In the genomic region with DNA sequence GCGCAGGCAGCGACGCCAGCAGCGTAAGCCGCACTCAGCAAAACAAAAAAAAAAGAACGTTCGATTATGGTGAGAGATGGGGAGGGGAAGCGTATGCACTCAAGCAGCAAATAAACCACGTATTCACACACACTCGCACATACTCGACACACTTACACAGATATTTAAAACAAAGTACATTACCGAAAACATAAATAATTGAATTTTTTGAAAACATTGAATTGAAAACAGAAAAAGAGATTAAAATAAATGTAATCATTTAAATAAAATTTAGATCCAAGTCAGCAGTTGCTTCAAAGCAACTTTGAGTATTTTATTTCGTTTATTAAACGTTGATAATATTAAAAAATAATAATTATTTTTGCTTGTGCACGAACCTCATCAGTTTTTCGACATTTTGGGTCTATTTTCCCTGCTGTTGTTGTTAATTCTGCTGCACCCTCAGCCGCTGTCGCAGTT, we compare ENCODE assay signal across 5 fruit fly cellular contexts.
TF ChIP-seq lines count a peak whose summit lies in the region.

No protein-coding gene starts in this region.

- TF ChIP-seq CTCF in whole organism, embryonic (GFP tag; optimal IDR thresholded peaks at IDR 0.05; lab: Kevin White, UChicago): no peak

TF ChIP-seq in whole organism, adult, 20 proteins besides CTCF, POLR2A, EP300 and RAD21 (continues in another document):
- TF ChIP-seq pad (GFP tag; optimal IDR thresholded peaks at IDR 0.05; lab: Kevin White, UChicago): peak; percentile 55
- peak; percentile 66 for TF ChIP-seq CG7045 (GFP tag; optimal IDR thresholded peaks at IDR 0.05; lab: Kevin White, UChicago)
- TF ChIP-seq Clk (GFP tag; optimal IDR thresholded peaks at IDR 0.05; lab: Kevin White, UChicago): peak; percentile 34
- TF ChIP-seq bab1 (GFP tag; optimal IDR thresholded peaks at IDR 0.05; lab: Kevin White, UChicago): peak; percentile 88
- peak; percentile 66 for TF ChIP-seq CG12768 (GFP tag; optimal IDR thresholded peaks at IDR 0.05; lab: Kevin White, UChicago)
- TF ChIP-seq CG7101 (tag; optimal IDR thresholded peaks at IDR 0.05; lab: Kevin White, UChicago): peak; percentile 85
- no peak for TF ChIP-seq kay (GFP tag; lab: Kevin White, UChicago; ENCODE audit: borderline replicate concordance)
- peak; percentile 79 for TF ChIP-seq tj (GFP tag; optimal IDR thresholded peaks at IDR 0.05; lab: Kevin White, UChicago)
- peak; percentile 31 for TF ChIP-seq Crg-1 (GFP tag; optimal IDR thresholded peaks at IDR 0.05; lab: Kevin White, UChicago)
- TF ChIP-seq CG11617 (GFP tag; optimal IDR thresholded peaks at IDR 0.05; lab: Kevin White, UChicago): peak; percentile 86
- peak; percentile 78 for TF ChIP-seq CG33017 (tag; optimal IDR thresholded peaks at IDR 0.05; lab: Kevin White, UChicago)
- TF ChIP-seq Mnt (GFP tag; optimal IDR thresholded peaks at IDR 0.05; lab: Kevin White, UChicago): no peak
- peak; percentile 80 for TF ChIP-seq CG14711 (tag; optimal IDR thresholded peaks at IDR 0.05; lab: Kevin White, UChicago)
- TF ChIP-seq cnc (optimal IDR thresholded peaks at IDR 0.05; lab: Kevin White, UChicago): no peak
- peak; percentile 36 for TF ChIP-seq cic (GFP tag; optimal IDR thresholded peaks at IDR 0.05; lab: Kevin White, UChicago)
- TF ChIP-seq ovo (GFP tag; optimal IDR thresholded peaks at IDR 0.05; lab: Kevin White, UChicago): peak; percentile 44
- TF ChIP-seq CG5204 (GFP tag; optimal IDR thresholded peaks at IDR 0.05; lab: Kevin White, UChicago): peak; percentile 60

TF ChIP-seq in whole organism, embryonic, 481 proteins besides CTCF, POLR2A, EP300 and RAD21 (continues in another document):
- peak; percentile 46 for TF ChIP-seq CG4424 (GFP tag; optimal IDR thresholded peaks at IDR 0.05; lab: Kevin White, UChicago)
- no peak for TF ChIP-seq slp2 (GFP tag; optimal IDR thresholded peaks at IDR 0.05; lab: Kevin White, UChicago)
- TF ChIP-seq H2.0 (GFP tag; IDR thresholded peaks at IDR 0.05; lab: Robert Waterston, UW): no peak
- TF ChIP-seq br (optimal IDR thresholded peaks at IDR 0.05; lab: Kevin White, UChicago): no peak
- TF ChIP-seq cato (GFP tag; optimal IDR thresholded peaks at IDR 0.05; lab: Kevin White, UChicago; ENCODE audit: borderline replicate concordance): peak; percentile 17
- no peak for TF ChIP-seq C15 (GFP tag; IDR thresholded peaks at IDR 0.05; lab: Robert Waterston, UW)
- no peak for TF ChIP-seq CG16813 (GFP tag; IDR thresholded peaks at IDR 0.05; lab: Robert Waterston, UW; ENCODE audit: partially characterized antibody)
- TF ChIP-seq nerfin-2 (GFP tag; IDR thresholded peaks at IDR 0.05; lab: Robert Waterston, UW; ENCODE audit: partially characterized antibody): no peak
- peak; percentile 71 for TF ChIP-seq gcm (GFP tag; optimal IDR thresholded peaks at IDR 0.05; lab: Kevin White, UChicago)
- TF ChIP-seq CG10543 (GFP tag; optimal IDR thresholded peaks at IDR 0.05; lab: Kevin White, UChicago): no peak
- no peak for TF ChIP-seq maf-S (GFP tag; optimal IDR thresholded peaks at IDR 0.05; lab: Kevin White, UChicago)
- TF ChIP-seq CG17361 (GFP tag; IDR thresholded peaks at IDR 0.05; lab: Robert Waterston, UW): no peak; the same call in 2 of the 3 replicates
- TF ChIP-seq Vsx1 (GFP tag; optimal IDR thresholded peaks at IDR 0.05; lab: Kevin White, UChicago): peak; percentile 9
- TF ChIP-seq vfl (GFP tag; optimal IDR thresholded peaks at IDR 0.05; lab: Kevin White, UChicago): no peak
- TF ChIP-seq Hmr (GFP tag; optimal IDR thresholded peaks at IDR 0.05; lab: Kevin White, UChicago): peak; percentile 76
- TF ChIP-seq bab2 (GFP tag; optimal IDR thresholded peaks at IDR 0.05; lab: Kevin White, UChicago): no peak
- no peak for TF ChIP-seq insv (GFP tag; optimal IDR thresholded peaks at IDR 0.05; lab: Kevin White, UChicago)

TF ChIP-seq in whole organism, prepupa, 60 proteins besides CTCF, POLR2A, EP300 and RAD21 (continues in another document):
- TF ChIP-seq CG8632 (GFP tag; optimal IDR thresholded peaks at IDR 0.05; lab: Kevin White, UChicago) (peak; percentile 51), lz (GFP tag; optimal IDR thresholded peaks at IDR 0.05; lab: Kevin White, UChicago) (peak; percentile 13), acj6 (GFP tag; optimal IDR thresholded peaks at IDR 0.05; lab: Kevin White, UChicago) (peak; percentile 65), OdsH (GFP tag; optimal IDR thresholded peaks at IDR 0.05; lab: Kevin White, UChicago) (peak; percentile 73), CG3919 (GFP tag; optimal IDR thresholded peaks at IDR 0.05; lab: Kevin White, UChicago) (peak; percentile 43), CG6792 (GFP tag; optimal IDR thresholded peaks at IDR 0.05; lab: Kevin White, UChicago) (peak; percentile 49), achi (GFP tag; optimal IDR thresholded peaks at IDR 0.05; lab: Kevin White, UChicago) (peak; percentile 47), fd85E (GFP tag; optimal IDR thresholded peaks at IDR 0.05; lab: Kevin White, UChicago) (no peak), dac (GFP tag; optimal IDR thresholded peaks at IDR 0.05; lab: Kevin White, UChicago) (no peak), eg (GFP tag; IDR thresholded peaks at IDR 0.05; lab: Robert Waterston, UW) (peak; percentile 79), CG7368 (GFP tag; optimal IDR thresholded peaks at IDR 0.05; lab: Kevin White, UChicago) (peak; percentile 16), dsx (GFP tag; optimal IDR thresholded peaks at IDR 0.05; lab: Kevin White, UChicago; ENCODE audit: poor library complexity, severe bottlenecking) (peak; percentile 43), CG32006 (GFP tag; optimal IDR thresholded peaks at IDR 0.05; lab: Kevin White, UChicago) (peak; percentile 66), CG1621 (tag; optimal IDR thresholded peaks at IDR 0.05; lab: Kevin White, UChicago) (no peak), Ets96B (tag; optimal IDR thresholded peaks at IDR 0.05; lab: Kevin White, UChicago) (peak; percentile 59), CG9139 (GFP tag; optimal IDR thresholded peaks at IDR 0.05; lab: Kevin White, UChicago) (peak; percentile 2), CG6163 (GFP tag; IDR thresholded peaks at IDR 0.05; lab: Robert Waterston, UW) (peak; percentile 81; the same call in 2 of the 3 replicates), CG8119 (GFP tag; IDR thresholded peaks at IDR 0.05; lab: Robert Waterston, UW) (no peak)

TF ChIP-seq in whole organism, pupa, 21 proteins besides CTCF, POLR2A, EP300 and RAD21 (continues in another document):
- TF ChIP-seq D1 (tag; optimal IDR thresholded peaks at IDR 0.05; lab: Kevin White, UChicago) (no peak), CG12605 (GFP tag; IDR thresholded peaks at IDR 0.05; lab: Robert Waterston, UW) (peak; percentile 80), EcR (GFP tag; optimal IDR thresholded peaks at IDR 0.05; lab: Kevin White, UChicago) (no peak), CG10348 (GFP tag; IDR thresholded peaks at IDR 0.05; lab: Robert Waterston, UW) (no peak), CG15710 (tag; optimal IDR thresholded peaks at IDR 0.05; lab: Kevin White, UChicago) (peak; percentile 75), Snoo (tag; optimal IDR thresholded peaks at IDR 0.05; lab: Kevin White, UChicago) (peak; percentile 51), CG8159 (tag; optimal IDR thresholded peaks at IDR 0.05; lab: Kevin White, UChicago) (peak; percentile 67), CG8301 (tag; optimal IDR thresholded peaks at IDR 0.05; lab: Kevin White, UChicago) (peak; percentile 41), rn (GFP tag; IDR thresholded peaks at IDR 0.05; lab: Robert Waterston, UW) (no peak), CG32121 (GFP tag; IDR thresholded peaks at IDR 0.05; lab: Robert Waterston, UW) (no peak), gl (tag; optimal IDR thresholded peaks at IDR 0.05; lab: Kevin White, UChicago) (peak; percentile 37), CG4496 (GFP tag; IDR thresholded peaks at IDR 0.05; lab: Robert Waterston, UW) (peak; percentile 76), CG14655 (GFP tag; optimal IDR thresholded peaks at IDR 0.05; lab: Kevin White, UChicago) (peak; percentile 68), Pif1A (GFP tag; optimal IDR thresholded peaks at IDR 0.05; lab: Kevin White, UChicago) (no peak), CG9948 (tag; optimal IDR thresholded peaks at IDR 0.05; lab: Kevin White, UChicago) (peak; percentile 43), CG34367 (tag; optimal IDR thresholded peaks at IDR 0.05; lab: Kevin White, UChicago) (peak; percentile 6), fd96Ca (GFP tag; IDR thresholded peaks at IDR 0.05; lab: Robert Waterston, UW) (peak; percentile 27; the same call in 1 of the 3 replicates), Ets98B (GFP tag; IDR thresholded peaks at IDR 0.05; lab: Robert Waterston, UW) (peak; percentile 72; the same call in 1 of the 2 replicates), CG17806 (tag; optimal IDR thresholded peaks at IDR 0.05; lab: Kevin White, UChicago) (peak; percentile 55)

TF ChIP-seq in whole organism, wandering third instar larva, 38 proteins besides CTCF, POLR2A, EP300 and RAD21 (continues in another document):
- TF ChIP-seq tai (GFP tag; optimal IDR thresholded peaks at IDR 0.05; lab: Kevin White, UChicago) (no peak), Myc (optimal IDR thresholded peaks at IDR 0.05; lab: Kevin White, UChicago) (no peak), dl (GFP tag; optimal IDR thresholded peaks at IDR 0.05; lab: Kevin White, UChicago; ENCODE audit: insufficient read depth in 1 of 2, partially characterized antibody in 2 of 2) (no peak), Rel (GFP tag; optimal IDR thresholded peaks at IDR 0.05; lab: Kevin White, UChicago) (peak; percentile 40), Rel (tag; optimal IDR thresholded peaks at IDR 0.05; lab: Kevin White, UChicago) (no peak), br (GFP tag; optimal IDR thresholded peaks at IDR 0.05; lab: Kevin White, UChicago) (no peak), foxo (GFP tag; optimal IDR thresholded peaks at IDR 0.05; lab: Kevin White, UChicago) (peak in 1 of 2 experiments; percentile 48), Sp1 (GFP tag; optimal IDR thresholded peaks at IDR 0.05; lab: Kevin White, UChicago) (peak; percentile 63), h (GFP tag; optimal IDR thresholded peaks at IDR 0.05; lab: Kevin White, UChicago) (peak; percentile 71), GATAd (GFP tag; optimal IDR thresholded peaks at IDR 0.05; lab: Kevin White, UChicago) (no peak), lola (GFP tag; optimal IDR thresholded peaks at IDR 0.05; lab: Kevin White, UChicago) (no peak), woc (GFP tag; optimal IDR thresholded peaks at IDR 0.05; lab: Kevin White, UChicago) (no peak), dmrt93B (GFP tag; optimal IDR thresholded peaks at IDR 0.05; lab: Kevin White, UChicago) (peak; percentile 15), N (GFP tag; optimal IDR thresholded peaks at IDR 0.05; lab: Kevin White, UChicago) (no peak), sage (GFP tag; optimal IDR thresholded peaks at IDR 0.05; lab: Kevin White, UChicago) (peak; percentile 50), HLH106 (tag; optimal IDR thresholded peaks at IDR 0.05; lab: Kevin White, UChicago) (peak; percentile 74), fru (GFP tag; optimal IDR thresholded peaks at IDR 0.05; lab: Kevin White, UChicago) (no peak), sv (GFP tag; optimal IDR thresholded peaks at IDR 0.05; lab: Kevin White, UChicago) (peak; percentile 18), rgr (GFP tag; optimal IDR thresholded peaks at IDR 0.05; lab: Kevin White, UChicago) (peak; percentile 73), Hnf4 (GFP tag; optimal IDR thresholded peaks at IDR 0.05; lab: Kevin White, UChicago) (peak; percentile 11), Dfd (GFP tag; optimal IDR thresholded peaks at IDR 0.05; lab: Kevin White, UChicago) (peak; percentile 61), Hr78 (GFP tag; optimal IDR thresholded peaks at IDR 0.05; lab: Kevin White, UChicago) (no peak)
